Fruit fly (Drosophila melanogaster): Measurements from ENCODE around the gene CG43349.

The CG43349 gene

DNA sequence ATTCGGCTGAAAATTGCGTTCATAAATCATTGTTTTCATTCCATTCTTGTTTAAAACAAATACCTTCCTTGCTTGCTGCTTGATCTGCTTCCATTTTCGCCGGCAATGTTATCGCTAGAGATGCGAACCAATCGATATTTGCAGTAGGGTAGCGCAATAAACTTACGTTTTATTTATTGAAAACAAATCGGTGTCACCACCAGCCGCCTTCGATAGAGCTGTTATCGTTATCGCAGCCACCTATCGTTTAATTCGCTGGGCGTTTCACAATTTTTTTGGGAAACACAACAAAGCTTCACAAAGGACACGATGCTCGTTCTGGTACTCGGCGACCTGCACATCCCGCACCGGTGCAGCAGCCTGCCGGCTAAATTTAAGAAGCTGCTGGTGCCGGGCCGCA lies 49.5 kb upstream of the CG43349 start, which contains the start of the genes Tfb4 and Vps29 (continued):
- no peak for TF ChIP-seq Hmr (GFP tag; optimal IDR thresholded peaks at IDR 0.05)
- TF ChIP-seq Bdp1 (GFP tag; optimal IDR thresholded peaks at IDR 0.05) = no peak
- peak; percentile 48 for TF ChIP-seq phol (tag; optimal IDR thresholded peaks at IDR 0.05)
- TF ChIP-seq Nf-YB (GFP tag; optimal IDR thresholded peaks at IDR 0.05) = no peak
- no peak for TF ChIP-seq Mad (GFP tag; optimal IDR thresholded peaks at IDR 0.05)
- TF ChIP-seq crp (GFP tag; optimal IDR thresholded peaks at IDR 0.05) = peak in 1 of 2 experiments; percentile 61
- TF ChIP-seq HLH54F (GFP tag; optimal IDR thresholded peaks at IDR 0.05) = peak; percentile 69
- TF ChIP-seq Scr (GFP tag; IDR thresholded peaks at IDR 0.05; ENCODE audit: partially characterized antibody) = peak; percentile 80
- no peak for TF ChIP-seq corto (GFP tag; optimal IDR thresholded peaks at IDR 0.05)
- TF ChIP-seq CG11093 (GFP tag; IDR thresholded peaks at IDR 0.05) = no peak
- TF ChIP-seq dati (GFP tag; IDR thresholded peaks at IDR 0.05) = no peak
- peak; percentile 1 for TF ChIP-seq repo (GFP tag; optimal IDR thresholded peaks at IDR 0.05)
- peak; percentile 15; the same call in 1 of the 3 replicates for TF ChIP-seq dysf (GFP tag; IDR thresholded peaks at IDR 0.05)
- TF ChIP-seq CG2129 (GFP tag; IDR thresholded peaks at IDR 0.05; ENCODE audit: partially characterized antibody) = peak; percentile 70
- TF ChIP-seq CG3847 (GFP tag; IDR thresholded peaks at IDR 0.05) = 0 out of 2 replicates have a peak, but pooled peaks have one; percentile 47
- no peak for TF ChIP-seq CG10209 (GFP tag; optimal IDR thresholded peaks at IDR 0.05)
- 0 out of 2 replicates have a peak, but pooled peaks have one; percentile 32 for TF ChIP-seq CG1024 (GFP tag; IDR thresholded peaks at IDR 0.05)
- peak; percentile 94 for TF ChIP-seq Bgb (GFP tag; IDR thresholded peaks at IDR 0.05; ENCODE audit: partially characterized antibody)
- no peak for TF ChIP-seq CG6654 (GFP tag; optimal IDR thresholded peaks at IDR 0.05)
- no peak for TF ChIP-seq CTCF (GFP tag; optimal IDR thresholded peaks at IDR 0.05)
- no peak for TF ChIP-seq CG13296 (GFP tag; optimal IDR thresholded peaks at IDR 0.05)
- TF ChIP-seq lbe (GFP tag; optimal IDR thresholded peaks at IDR 0.05) = no peak
- no peak for TF ChIP-seq tll (GFP tag; optimal IDR thresholded peaks at IDR 0.05)
- peak; percentile 9 for TF ChIP-seq ERR (GFP tag; optimal IDR thresholded peaks at IDR 0.05)
- no peak for TF ChIP-seq lab (GFP tag; optimal IDR thresholded peaks at IDR 0.05)
- no peak for TF ChIP-seq Hand (GFP tag; optimal IDR thresholded peaks at IDR 0.05)
- no peak for TF ChIP-seq fd96Cb (tag; optimal IDR thresholded peaks at IDR 0.05)
- peak; percentile 21 for TF ChIP-seq CG4854 (GFP tag; optimal IDR thresholded peaks at IDR 0.05)
- TF ChIP-seq CG2202 (tag; optimal IDR thresholded peaks at IDR 0.05) = no peak
- TF ChIP-seq CG5953 (GFP tag; IDR thresholded peaks at IDR 0.05) = no peak
- TF ChIP-seq CG14050 (GFP tag; IDR thresholded peaks at IDR 0.05) = no peak
- TF ChIP-seq cato (GFP tag; optimal IDR thresholded peaks at IDR 0.05; ENCODE audit: borderline replicate concordance) = no peak
- no peak for TF ChIP-seq CG1792 (GFP tag; optimal IDR thresholded peaks at IDR 0.05)
- no peak for TF ChIP-seq Hmx (GFP tag; optimal IDR thresholded peaks at IDR 0.05)
- peak; percentile 56 for TF ChIP-seq ind (GFP tag; optimal IDR thresholded peaks at IDR 0.05)
- peak; percentile 73 for TF ChIP-seq mam (GFP tag; optimal IDR thresholded peaks at IDR 0.05)
- TF ChIP-seq ATbp (GFP tag; optimal IDR thresholded peaks at IDR 0.05) = no peak
- no peak for TF ChIP-seq z (GFP tag; IDR thresholded peaks at IDR 0.05)
- TF ChIP-seq CG32532 (GFP tag; IDR thresholded peaks at IDR 0.05) = peak; percentile 58
- no peak for TF ChIP-seq odd (GFP tag; optimal IDR thresholded peaks at IDR 0.05)
- no peak for TF ChIP-seq Doc2 (GFP tag; IDR thresholded peaks at IDR 0.05)
- peak; percentile 97 for TF ChIP-seq Med (GFP tag)
- TF ChIP-seq mirr (GFP tag; optimal IDR thresholded peaks at IDR 0.05) = no peak
- TF ChIP-seq CG6175 (GFP tag; IDR thresholded peaks at IDR 0.05) = no peak
- no peak for TF ChIP-seq CG3407 (GFP tag; optimal IDR thresholded peaks at IDR 0.05)
- TF ChIP-seq zfh1 (GFP tag; IDR thresholded peaks at IDR 0.05) = peak; percentile 65; the same call in 2 of the 3 replicates
- TF ChIP-seq peb (GFP tag; IDR thresholded peaks at IDR 0.05) = no peak
- peak; percentile 21 for TF ChIP-seq CG4820 (GFP tag; optimal IDR thresholded peaks at IDR 0.05)
- no peak for TF ChIP-seq wor (GFP tag; IDR thresholded peaks at IDR 0.05)
- no peak for TF ChIP-seq dmrt99B (tag; optimal IDR thresholded peaks at IDR 0.05)
- TF ChIP-seq ewg (GFP tag; optimal IDR thresholded peaks at IDR 0.05) = no peak

Measured in whole organism, embryonic.